Worm (Caenorhabditis elegans): Measurements from ENCODE around the gene R10E4.3.
A peak's percentile ranks its signal among the peaks of the same experiment; 100 is the strongest.

Gene R10E4.3

DNA sequence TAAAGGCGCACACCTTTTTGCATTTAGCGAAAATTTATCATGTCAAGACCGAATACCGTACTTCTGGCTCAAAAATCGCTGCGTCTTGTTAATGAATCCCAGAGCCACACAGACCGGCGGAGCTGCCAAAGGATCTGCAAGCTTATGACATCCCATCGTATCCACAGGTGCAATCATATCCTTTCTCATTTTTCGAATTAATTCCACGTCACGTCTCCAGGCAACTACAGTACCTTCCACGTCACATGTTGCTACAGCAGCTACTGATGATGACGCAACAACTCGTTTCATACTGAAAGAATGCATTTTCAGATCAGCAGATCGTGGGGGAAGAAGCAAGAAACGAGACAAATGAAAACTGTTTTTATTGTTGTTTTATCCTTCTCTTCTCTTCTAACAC is 5.8 kb upstream of the R10E4.3 start, which contains the start of gene R10E4.6:
Gene R10E4.6 (plus strand): TSS at position 301 of the 400 bp plus-strand sequence.
- TF ChIP-seq nhr-21 (tag; optimal IDR thresholded peaks at IDR 0.05): no peak
- no peak for TF ChIP-seq dmd-4 (tag; optimal IDR thresholded peaks at IDR 0.05)
- no peak for TF ChIP-seq nhr-12 (tag; optimal IDR thresholded peaks at IDR 0.05)
- TF ChIP-seq F13H6.1 (tag; optimal IDR thresholded peaks at IDR 0.05): no peak
- TF ChIP-seq ZK546.5 (tag; optimal IDR thresholded peaks at IDR 0.05): no peak
- TF ChIP-seq elt-1 (tag; optimal IDR thresholded peaks at IDR 0.05): no peak
- TF ChIP-seq nhr-10 (tag; optimal IDR thresholded peaks at IDR 0.05): no peak

DNA sequence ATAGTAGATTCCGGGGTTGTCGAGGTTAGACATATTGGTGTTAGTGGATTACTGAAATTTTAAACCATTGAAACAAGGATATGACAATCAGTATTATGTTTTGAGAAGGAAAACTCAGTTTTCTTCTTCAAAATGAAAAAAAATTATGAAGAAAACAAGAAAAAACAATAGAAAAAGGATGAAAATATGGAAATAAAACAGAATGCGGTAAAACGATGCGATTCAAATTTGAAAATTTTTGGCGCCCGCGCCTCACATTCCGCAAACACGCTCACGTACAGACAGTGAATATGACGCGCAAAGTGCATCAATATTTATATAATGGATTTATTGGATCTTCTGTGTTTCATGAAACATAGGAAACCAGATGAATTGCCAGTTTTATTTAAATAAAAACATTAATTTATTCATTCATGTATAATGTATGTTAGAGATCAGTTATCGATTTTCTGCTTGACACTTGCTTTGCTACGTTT is 4.0 kb upstream of the R10E4.3 start, which contains the start of gene mcm-5:
Gene mcm-5 (minus strand): TSS at position 51 of the 476 bp plus-strand sequence.
- TF ChIP-seq unc-55 (GFP tag; optimal IDR thresholded peaks at IDR 0.05): peak; percentile 70
- peak; percentile 8 for TF ChIP-seq crh-2 (tag; optimal IDR thresholded peaks at IDR 0.05)
- TF ChIP-seq gmeb-1 (tag; optimal IDR thresholded peaks at IDR 0.05): peak; percentile 70
- peak in 1 of 2 experiments; percentile 48 for TF ChIP-seq lsy-2 (tag; optimal IDR thresholded peaks at IDR 0.05)
- TF ChIP-seq unc-62 (GFP tag; optimal IDR thresholded peaks at IDR 0.05): no peak
- peak; percentile 66 for TF ChIP-seq C34F6.9 (tag; optimal IDR thresholded peaks at IDR 0.05)

DNA sequence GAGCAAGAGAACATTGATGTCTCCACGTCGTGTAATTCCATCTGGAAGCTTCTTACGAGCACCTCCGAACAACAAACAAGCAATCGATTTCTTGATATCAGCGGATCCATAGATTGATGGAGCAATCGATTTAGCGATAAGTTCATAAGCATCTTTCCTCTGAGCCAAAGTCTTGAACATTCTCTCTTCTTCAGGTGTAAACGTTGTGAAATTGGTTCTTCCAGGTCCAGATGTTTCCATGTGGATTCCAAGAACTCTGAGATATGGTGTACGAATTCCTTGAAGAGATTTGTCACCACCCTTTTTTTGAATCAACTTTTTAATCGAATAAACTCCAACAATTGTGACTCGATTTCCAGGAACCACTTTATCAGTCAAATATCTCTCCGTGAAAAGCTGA is 2.7 kb upstream of the R10E4.3 start:
- TF ChIP-seq sma-3 (GFP tag; optimal IDR thresholded peaks at IDR 0.05): no peak
- TF ChIP-seq sem-4 (tag; optimal IDR thresholded peaks at IDR 0.05): no peak
- no peak for TF ChIP-seq fos-1 (tag; optimal IDR thresholded peaks at IDR 0.05)
- no peak for TF ChIP-seq F13H6.1 (tag; optimal IDR thresholded peaks at IDR 0.05)
- no peak for TF ChIP-seq ZK546.5 (tag; optimal IDR thresholded peaks at IDR 0.05)
- no peak for TF ChIP-seq C34F6.9 (tag; optimal IDR thresholded peaks at IDR 0.05)
- TF ChIP-seq skn-1 (tag; optimal IDR thresholded peaks at IDR 0.05): no peak

DNA sequence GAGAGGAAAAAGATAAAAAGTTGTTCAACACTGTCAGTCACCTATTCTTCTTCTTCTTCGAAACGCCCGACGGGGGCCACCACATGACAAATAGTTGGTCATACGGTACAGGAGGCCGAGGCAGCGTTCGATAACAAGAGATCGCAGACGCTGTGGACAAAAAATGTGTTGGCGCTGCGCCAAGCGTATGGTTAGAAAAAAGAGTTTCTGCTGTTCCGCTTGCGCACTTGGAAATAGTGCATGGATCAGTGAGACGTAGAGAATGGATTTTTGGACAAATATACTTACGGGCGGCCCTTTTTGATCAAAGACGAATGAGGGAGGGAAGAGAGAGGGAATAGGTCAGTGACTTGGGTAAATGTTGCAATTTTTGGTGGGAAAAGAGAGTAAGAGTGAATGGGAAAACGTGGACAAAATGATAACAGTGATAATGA is 2.5 kb downstream of the R10E4.3 start:
- peak; percentile 72 for TF ChIP-seq egl-27 (tag; optimal IDR thresholded peaks at IDR 0.05)
- TF ChIP-seq unc-62 (GFP tag; optimal IDR thresholded peaks at IDR 0.05): no peak
- no peak for TF ChIP-seq mbf-1 (tag; optimal IDR thresholded peaks at IDR 0.05)
- peak; percentile 58 for TF ChIP-seq sem-4 (tag; optimal IDR thresholded peaks at IDR 0.05)
- peak; percentile 58 for TF ChIP-seq gmeb-1 (tag; optimal IDR thresholded peaks at IDR 0.05)
- TF ChIP-seq ztf-4 (tag; optimal IDR thresholded peaks at IDR 0.05): no peak
- no peak for TF ChIP-seq ZK546.5 (tag; optimal IDR thresholded peaks at IDR 0.05)
- no peak for TF ChIP-seq skn-1 (tag; optimal IDR thresholded peaks at IDR 0.05)
- TF ChIP-seq peb-1 (tag; optimal IDR thresholded peaks at IDR 0.05): no peak
- TF ChIP-seq crh-2 (tag; optimal IDR thresholded peaks at IDR 0.05): peak; percentile 73
- TF ChIP-seq F13H6.1 (tag; optimal IDR thresholded peaks at IDR 0.05): peak; percentile 93
- TF ChIP-seq nhr-10 (tag; optimal IDR thresholded peaks at IDR 0.05): no peak
- TF ChIP-seq mab-5 (tag; optimal IDR thresholded peaks at IDR 0.05): peak; percentile 13
- no peak for TF ChIP-seq alr-1 (tag; optimal IDR thresholded peaks at IDR 0.05)
- no peak for TF ChIP-seq ztf-1 (GFP tag; conservative IDR thresholded peaks at IDR 0.05)
- TF ChIP-seq unc-55 (GFP tag; optimal IDR thresholded peaks at IDR 0.05): no peak
- TF ChIP-seq nhr-237 (tag; optimal IDR thresholded peaks at IDR 0.05): no peak
- TF ChIP-seq nhr-23 (tag; optimal IDR thresholded peaks at IDR 0.05): no peak
- TF ChIP-seq ceh-16 (tag; optimal IDR thresholded peaks at IDR 0.05): peak; percentile 90
- TF ChIP-seq Y55F3AM.14 (GFP tag; optimal IDR thresholded peaks at IDR 0.05): peak; percentile 62
- TF ChIP-seq lin-11 (tag; optimal IDR thresholded peaks at IDR 0.05): no peak
- TF ChIP-seq sma-9 (GFP tag; optimal IDR thresholded peaks at IDR 0.05): peak; percentile 93
- TF ChIP-seq sma-9 (tag; optimal IDR thresholded peaks at IDR 0.05): no peak
- TF ChIP-seq nhr-77 (tag; optimal IDR thresholded peaks at IDR 0.05): no peak
- no peak for TF ChIP-seq dmd-4 (tag; optimal IDR thresholded peaks at IDR 0.05)
- TF ChIP-seq mdl-1 (tag; optimal IDR thresholded peaks at IDR 0.05): peak in 1 of 2 experiments; percentile 82
- no peak for TF ChIP-seq zag-1 (tag; optimal IDR thresholded peaks at IDR 0.05)
- TF ChIP-seq ama-1 (optimal IDR thresholded peaks at IDR 0.05): no peak
- TF ChIP-seq C34F6.9 (tag; optimal IDR thresholded peaks at IDR 0.05): peak; percentile 56
- peak; percentile 79 for TF ChIP-seq fos-1 (tag; optimal IDR thresholded peaks at IDR 0.05)
- no peak for TF ChIP-seq elt-3 (tag; optimal IDR thresholded peaks at IDR 0.05)
- peak; percentile 30 for TF ChIP-seq snpc-4 (tag; optimal IDR thresholded peaks at IDR 0.05)
- no peak for TF ChIP-seq aly-2 (tag; optimal IDR thresholded peaks at IDR 0.05)
- no peak for TF ChIP-seq R02D3.7 (tag; optimal IDR thresholded peaks at IDR 0.05)
- TF ChIP-seq nhr-12 (tag; optimal IDR thresholded peaks at IDR 0.05): no peak
- peak; percentile 95 for TF ChIP-seq nhr-25 (tag; optimal IDR thresholded peaks at IDR 0.05)
- TF ChIP-seq nhr-6 (tag; optimal IDR thresholded peaks at IDR 0.05): peak; percentile 41
- no peak for TF ChIP-seq unc-39 (tag; optimal IDR thresholded peaks at IDR 0.05)
- peak; percentile 87 for TF ChIP-seq nhr-21 (tag; optimal IDR thresholded peaks at IDR 0.05)
- peak; percentile 79 for TF ChIP-seq blmp-1 (tag; optimal IDR thresholded peaks at IDR 0.05; ENCODE audit: insufficient read depth)
- no peak for TF ChIP-seq elt-1 (tag; optimal IDR thresholded peaks at IDR 0.05)
- TF ChIP-seq lsy-2 (tag; optimal IDR thresholded peaks at IDR 0.05): peak in 1 of 2 experiments; percentile 85
- TF ChIP-seq nhr-11 (tag; optimal IDR thresholded peaks at IDR 0.05): no peak
- no peak for TF ChIP-seq ceh-82 (tag; optimal IDR thresholded peaks at IDR 0.05)
- TF ChIP-seq ztf-11 (tag; optimal IDR thresholded peaks at IDR 0.05): no peak
